Worm (Caenorhabditis elegans) whole organism, L1 larva: Measurements from ENCODE around the gene cup-5.

Experiments used
- C16A3.4 ChIP-seq: fragments of 150-350 bp; optimal IDR thresholded peaks from 2 replicates; lab custom pipeline; 2014; ENCODE audit warnings: missing biosample characterization, missing genetic modification characterization
- C34B4.2 ChIP-seq: sonication (generic microtip); optimal IDR thresholded peaks from 2 replicates; lab custom pipeline; 2017; ENCODE audit warnings: mild to moderate bottlenecking, missing genetic modification characterization, missing compliant biosample characterization
- aly-2 ChIP-seq: fragments of 150-350 bp; optimal IDR thresholded peaks from 2 replicates; lab custom pipeline; 2014; ENCODE audit warnings: missing biosample characterization, missing genetic modification characterization
- blmp-1 ChIP-seq: fragments of 150-350 bp; optimal IDR thresholded peaks from 2 replicates; lab custom pipeline; 2014; ENCODE audit warnings: missing biosample characterization, missing genetic modification characterization
- ceh-8 ChIP-seq: fragments of 200-800 bp; sonication (Bioruptor generic); optimal IDR thresholded peaks from 2 replicates; lab custom pipeline; 2018; ENCODE audit warnings: mild to moderate bottlenecking, missing genetic modification characterization, moderate library complexity, missing compliant biosample characterization
- ceh-88 ChIP-seq: fragments of 200-800 bp; sonication (Bioruptor generic); IDR thresholded peaks from 2 replicates; pipeline ENCODE4 v1.3.6; 2022; ENCODE audit warnings: missing genetic modification characterization, missing compliant biosample characterization
- ceh-90 ChIP-seq: sonication (generic microtip); optimal IDR thresholded peaks from 2 replicates; lab custom pipeline; 2016; ENCODE audit warnings: missing genetic modification characterization, missing compliant biosample characterization
- ces-1 ChIP-seq: fragments of 150-350 bp; optimal IDR thresholded peaks from 2 replicates; lab custom pipeline; 2014; ENCODE audit warnings: missing biosample characterization, missing genetic modification reagents, missing genetic modification characterization
- dpl-1 ChIP-seq, 3 experiments: fragments of 150-350 bp in 2 of 3; sonication (generic microtip) in 1 of 3; optimal IDR thresholded peaks; 2 replicates each; lab custom pipeline; 2014 to 2017; ENCODE audit warnings: missing biosample characterization in 3 of 3, missing genetic modification characterization in 3 of 3, missing genetic modification reagents in 3 of 3
- egl-13 ChIP-seq: sonication (generic microtip); optimal IDR thresholded peaks from 2 replicates; lab custom pipeline; 2016; ENCODE audit warnings: missing genotype, missing genetic modification reagents, missing genetic modification characterization, missing compliant biosample characterization
- fkh-8 ChIP-seq: sonication (generic microtip); optimal IDR thresholded peaks from 2 replicates; lab custom pipeline; 2016; ENCODE audit warnings: mild to moderate bottlenecking, missing genetic modification characterization, missing compliant biosample characterization
- fos-1 ChIP-seq: fragments of 150-350 bp; optimal IDR thresholded peaks from 2 replicates; lab custom pipeline; 2014; ENCODE audit warnings: missing biosample characterization, missing genetic modification characterization
- isw-1 ChIP-seq: fragments of 200-800 bp; sonication (Bioruptor generic); IDR thresholded peaks from 2 replicates; pipeline ENCODE4 v1.3.6; 2022; ENCODE audit warnings: missing genetic modification characterization, missing compliant biosample characterization
- jun-1 ChIP-seq: fragments of 150-350 bp; optimal IDR thresholded peaks from 2 replicates; lab custom pipeline; 2014; ENCODE audit warnings: missing biosample characterization, missing genetic modification reagents, missing genetic modification characterization
- lin-14 ChIP-seq: fragments of 200-800 bp; sonication (Bioruptor generic); optimal IDR thresholded peaks from 2 replicates; lab custom pipeline; 2018; ENCODE audit warnings: mild to moderate bottlenecking, missing genetic modification characterization, moderate library complexity, missing compliant biosample characterization
- lin-15B ChIP-seq: fragments of 150-350 bp; sonication (generic microtip); optimal IDR thresholded peaks from 3 replicates; lab custom pipeline; 2014; ENCODE audit warnings: missing biosample characterization, missing genetic modification characterization
- lir-3 ChIP-seq: sonication (generic microtip); optimal IDR thresholded peaks from 2 replicates; lab custom pipeline; 2016; ENCODE audit warnings: mild to moderate bottlenecking, missing genetic modification characterization, moderate library complexity, missing compliant biosample characterization; ENCODE audit not compliant: poor library complexity
- lsy-2 ChIP-seq, 2 experiments: fragments of 150-350 bp; optimal IDR thresholded peaks; 2 replicates each; lab custom pipeline; 2014; ENCODE audit warnings: missing biosample characterization in 2 of 2, missing genetic modification characterization in 2 of 2
- mef-2 ChIP-seq: fragments of 150-350 bp; optimal IDR thresholded peaks from 2 replicates; lab custom pipeline; 2014; ENCODE audit warnings: missing biosample characterization, missing genetic modification characterization
- mep-1 ChIP-seq: fragments of 150-350 bp; optimal IDR thresholded peaks from 2 replicates; lab custom pipeline; 2014; ENCODE audit warnings: missing biosample characterization, missing genetic modification characterization
- nhr-11 ChIP-seq: fragments of 150-350 bp; optimal IDR thresholded peaks from 2 replicates; lab custom pipeline; 2014; ENCODE audit warnings: missing biosample characterization, missing genetic modification characterization
- nhr-19 ChIP-seq: fragments of 200-800 bp; sonication (Bioruptor generic); conservative IDR thresholded peaks from 2 replicates; pipeline ENCODE4 v1.3.6; 2022; ENCODE audit warnings: missing genetic modification characterization, missing compliant biosample characterization
- nhr-20 ChIP-seq: sonication (generic microtip); optimal IDR thresholded peaks from 2 replicates; lab custom pipeline; 2016; ENCODE audit warnings: mild to moderate bottlenecking, missing genetic modification characterization, missing compliant biosample characterization
- nhr-47 ChIP-seq: sonication (generic microtip); optimal IDR thresholded peaks from 2 replicates; lab custom pipeline; 2016; ENCODE audit warnings: mild to moderate bottlenecking, missing genetic modification characterization, moderate library complexity, missing compliant biosample characterization
- nhr-71 ChIP-seq: sonication (generic microtip); optimal IDR thresholded peaks from 2 replicates; lab custom pipeline; 2016; ENCODE audit warnings: mild to moderate bottlenecking, missing genetic modification characterization, moderate library complexity, missing compliant biosample characterization
- nhr-77 ChIP-seq: fragments of 150-350 bp; optimal IDR thresholded peaks from 2 replicates; lab custom pipeline; 2014; ENCODE audit warnings: missing biosample characterization, missing genetic modification characterization
- nhr-84 ChIP-seq: sonication (generic microtip); optimal IDR thresholded peaks from 2 replicates; lab custom pipeline; 2017; ENCODE audit warnings: missing biosample characterization, missing genetic modification characterization
- nhr-85 ChIP-seq: sonication (generic microtip); peaks from one replicate; lab custom pipeline; 2016; ENCODE audit warnings: missing genetic modification characterization, inconsistent platforms, missing compliant biosample characterization
- nhr-90 ChIP-seq: sonication (generic microtip); optimal IDR thresholded peaks from 2 replicates; lab custom pipeline; 2016; ENCODE audit warnings: mild to moderate bottlenecking, missing genetic modification characterization, missing compliant biosample characterization; ENCODE audit not compliant: poor library complexity
- pax-3 ChIP-seq: fragments of 200-800 bp; sonication (Bioruptor generic); optimal IDR thresholded peaks from 2 replicates; lab custom pipeline; 2018; ENCODE audit warnings: mild to moderate bottlenecking, missing genetic modification characterization, moderate library complexity, missing compliant biosample characterization
- rnt-1 ChIP-seq: sonication (generic microtip); optimal IDR thresholded peaks from 2 replicates; lab custom pipeline; 2016; ENCODE audit warnings: mild to moderate bottlenecking, missing genetic modification characterization, moderate library complexity, missing compliant biosample characterization
- snpc-4 ChIP-seq: fragments of 150-350 bp; optimal IDR thresholded peaks from 2 replicates; lab custom pipeline; 2014; ENCODE audit warnings: missing biosample characterization, missing genetic modification characterization
- snu-23 ChIP-seq: sonication (generic microtip); optimal IDR thresholded peaks from 2 replicates; lab custom pipeline; 2016; ENCODE audit warnings: missing genetic modification characterization, missing compliant biosample characterization
- sox-4 ChIP-seq: sonication (generic microtip); optimal IDR thresholded peaks from 2 replicates; lab custom pipeline; 2016; ENCODE audit warnings: missing genetic modification characterization, missing compliant biosample characterization
- sup-37 ChIP-seq: fragments of 200-800 bp; sonication (Bioruptor generic); optimal IDR thresholded peaks from 2 replicates; lab custom pipeline; 2018; ENCODE audit warnings: mild to moderate bottlenecking, missing genetic modification characterization, missing compliant biosample characterization
- swsn-7 ChIP-seq: sonication (generic microtip); optimal IDR thresholded peaks from 2 replicates; lab custom pipeline; 2016; ENCODE audit warnings: missing genetic modification characterization, missing compliant biosample characterization
- tbx-2 ChIP-seq: sonication (generic microtip); optimal IDR thresholded peaks from 2 replicates; lab custom pipeline; 2016; ENCODE audit warnings: missing genetic modification characterization, missing compliant biosample characterization
- tlp-1 ChIP-seq: fragments of 150-350 bp; optimal IDR thresholded peaks from 2 replicates; lab custom pipeline; 2014; ENCODE audit warnings: missing biosample characterization, missing genetic modification characterization
- unc-130 ChIP-seq: fragments of 150-350 bp; optimal IDR thresholded peaks from 2 replicates; lab custom pipeline; 2017; ENCODE audit warnings: missing biosample characterization, missing genetic modification characterization, inconsistent platforms
- unc-62 ChIP-seq: fragments of 150-350 bp; optimal IDR thresholded peaks from 2 replicates; lab custom pipeline; 2014; ENCODE audit warnings: missing biosample characterization, missing genetic modification reagents, missing genetic modification characterization
- vab-15 ChIP-seq: sonication (generic microtip); optimal IDR thresholded peaks from 2 replicates; lab custom pipeline; 2017; ENCODE audit warnings: missing genotype, mild to moderate bottlenecking, missing genetic modification characterization, missing compliant biosample characterization
- xbp-1 ChIP-seq: sonication (generic microtip); optimal IDR thresholded peaks from 2 replicates; lab custom pipeline; 2016; ENCODE audit warnings: missing genetic modification characterization, missing compliant biosample characterization
- zip-4 ChIP-seq: fragments of 200-800 bp; sonication (Bioruptor generic); optimal IDR thresholded peaks from 2 replicates; lab custom pipeline; 2018; ENCODE audit warnings: mild to moderate bottlenecking, missing genetic modification characterization, moderate library complexity, missing compliant biosample characterization
- ztf-11 ChIP-seq, 2 experiments: sonication (generic microtip); optimal IDR thresholded peaks; 2 replicates each; lab custom pipeline; 2016 to 2017; ENCODE audit warnings: missing genetic modification characterization in 2 of 2, missing biosample characterization in 1 of 2, missing compliant biosample characterization in 1 of 2

Gene cup-5

ce11 chrIII:7584131-7584646 is at the start of gene cup-5 (continued):
- TF ChIP-seq nhr-11 (no peak), unc-130 (tag; lab: Kevin White, UChicago) (peak; percentile 28), isw-1 (GFP tag; lab: Robert Waterston, UW) (no peak), mef-2 (tag; lab: Kevin White, UChicago) (no peak), xbp-1 (peak; percentile 30), lin-15B (no peak), fos-1 (tag; lab: Kevin White, UChicago) (no peak), C16A3.4 (peak; percentile 32), nhr-84 (tag; lab: Kevin White, UChicago) (no peak), dpl-1 (GFP tag; optimal IDR thresholded peaks at IDR 0.05; lab: Kevin White, UChicago) (peak; percentile 22 to 69 (median 57)), blmp-1 (tag; lab: Kevin White, UChicago) (peak; percentile 60), ceh-88 (GFP tag; lab: Robert Waterston, UW) (no peak), snpc-4 (tag; lab: Kevin White, UChicago) (no peak), tbx-2 (tag; lab: Kevin White, UChicago) (peak; percentile 14), nhr-20 (tag; lab: Kevin White, UChicago) (peak; percentile 26), egl-13 (tag; lab: Kevin White, UChicago) (no peak), tlp-1 (no peak), nhr-85 (tag; lab: Kevin White, UChicago) (peak; percentile 49), jun-1 (tag; lab: Kevin White, UChicago) (no peak), fkh-8 (no peak), aly-2 (tag; lab: Kevin White, UChicago) (peak; percentile 16), rnt-1 (tag; lab: Kevin White, UChicago) (peak; percentile 38), unc-62 (no peak), ces-1 (GFP tag; lab: Kevin White, UChicago) (no peak), nhr-47 (tag; lab: Kevin White, UChicago) (peak; percentile 34), lir-3 (tag; lab: Kevin White, UChicago) (no peak), vab-15 (tag; lab: Kevin White, UChicago) (no peak), sox-4 (tag; lab: Kevin White, UChicago) (no peak), C34B4.2 (tag; lab: Kevin White, UChicago) (no peak), zip-4 (no peak), ceh-90 (tag; lab: Kevin White, UChicago) (no peak), ceh-8 (GFP tag; lab: Kevin White, UChicago) (no peak)

ce11 chrIII:7534648-7535047 is 49.3 kb upstream of the cup-5 start:
- TF ChIP-seq tbx-2 (tag; lab: Kevin White, UChicago), result peak; percentile 77
- no peak for TF ChIP-seq pax-3 (tag; lab: Kevin White, UChicago)
- TF ChIP-seq nhr-20 (tag; lab: Kevin White, UChicago), result peak; percentile 44
- peak; percentile 51 for TF ChIP-seq nhr-19 (GFP tag; lab: Robert Waterston, UW)
- peak; percentile 45 for TF ChIP-seq mep-1
- TF ChIP-seq nhr-90 (tag; lab: Kevin White, UChicago), result peak; percentile 16
- TF ChIP-seq ztf-11 (tag; optimal IDR thresholded peaks at IDR 0.05; lab: Kevin White, UChicago), result peak in 1 of 2 experiments; percentile 62
- TF ChIP-seq xbp-1, result peak; percentile 34
- peak; percentile 89 for TF ChIP-seq blmp-1 (tag; lab: Kevin White, UChicago)
- no peak for TF ChIP-seq nhr-11
- TF ChIP-seq sup-37, result no peak
- TF ChIP-seq nhr-77 (tag; lab: Kevin White, UChicago), result no peak
- TF ChIP-seq nhr-71, result peak; percentile 76
- TF ChIP-seq nhr-85 (tag; lab: Kevin White, UChicago), result peak; percentile 89
- peak; percentile 31 for TF ChIP-seq swsn-7 (tag; lab: Kevin White, UChicago)
- peak; percentile 85 for TF ChIP-seq lin-14 (GFP tag; lab: Kevin White, UChicago)
- TF ChIP-seq snu-23 (GFP tag; lab: Kevin White, UChicago), result peak; percentile 44
- TF ChIP-seq rnt-1 (tag; lab: Kevin White, UChicago), result peak; percentile 70
- TF ChIP-seq lsy-2 (tag; optimal IDR thresholded peaks at IDR 0.05; lab: Kevin White, UChicago), result peak; percentile 65 to 81
